Worm (Caenorhabditis elegans): Measurements from ENCODE around the gene Y45F3A.8.
"Not testable (repeated sequence)": the region's sequence is repeated elsewhere in the genome, so short reads cannot be mapped to it uniquely, and the experiment has no call there.

ce11 chrIII:10576316-10576715 is 16.3 kb downstream of the Y45F3A.8 start:
- not testable (repeated sequence) for TF ChIP-seq dpl-1 (GFP tag; optimal IDR thresholded peaks at IDR 0.05); nhr-11 (tag; optimal IDR thresholded peaks at IDR 0.05); daf-12 (tag; optimal IDR thresholded peaks at IDR 0.05); nhr-25 (tag; optimal IDR thresholded peaks at IDR 0.05; ENCODE audit: borderline replicate concordance, insufficient read depth); unc-39 (tag; optimal IDR thresholded peaks at IDR 0.05); skn-1 (tag; optimal IDR thresholded peaks at IDR 0.05); unc-130 (GFP tag; optimal IDR thresholded peaks at IDR 0.05); lin-13 (GFP tag; optimal IDR thresholded peaks at IDR 0.05); egl-27 (tag; optimal IDR thresholded peaks at IDR 0.05)
